Worm (Caenorhabditis elegans): Measurements from ENCODE around the gene Y43E12A.3.

Gene Y43E12A.3

ce11 chrIV:11027560-11027959 is 39.9 kb downstream of the Y43E12A.3 start (continued):
- TF ChIP-seq nhr-237 (tag; optimal IDR thresholded peaks at IDR 0.05) (peak; percentile 73), nhr-76 (tag; optimal IDR thresholded peaks at IDR 0.05) (no peak), ama-1 (optimal IDR thresholded peaks at IDR 0.05) (peak; percentile 65), nhr-71 (tag; optimal IDR thresholded peaks at IDR 0.05) (peak; percentile 95), mef-2 (tag; optimal IDR thresholded peaks at IDR 0.05) (peak; percentile 54), lin-14 (GFP tag; optimal IDR thresholded peaks at IDR 0.05) (peak; percentile 95), snu-23 (GFP tag; optimal IDR thresholded peaks at IDR 0.05) (peak; percentile 96), irx-1 (tag; optimal IDR thresholded peaks at IDR 0.05) (peak; percentile 23), lin-39 (tag; optimal IDR thresholded peaks at IDR 0.05) (no peak), C04F5.9 (tag; optimal IDR thresholded peaks at IDR 0.05) (no peak), nhr-84 (tag; optimal IDR thresholded peaks at IDR 0.05) (no peak), nhr-20 (tag; optimal IDR thresholded peaks at IDR 0.05) (peak; percentile 92), zag-1 (tag; optimal IDR thresholded peaks at IDR 0.05) (no peak), elt-2 (tag; optimal IDR thresholded peaks at IDR 0.05) (peak; percentile 9), vab-15 (tag; optimal IDR thresholded peaks at IDR 0.05) (no peak), pqm-1 (tag; optimal IDR thresholded peaks at IDR 0.05) (no peak), unc-98 (GFP tag; IDR thresholded peaks at IDR 0.05) (no peak), lin-35 (GFP tag; optimal IDR thresholded peaks at IDR 0.05) (peak; percentile 68 to 78), isw-1 (GFP tag; IDR thresholded peaks at IDR 0.05) (no peak), nhr-85 (tag) (peak; percentile 90), aha-1 (tag; optimal IDR thresholded peaks at IDR 0.05) (no peak), egl-27 (tag; optimal IDR thresholded peaks at IDR 0.05) (peak; percentile 46 to 69), ces-1 (GFP tag; optimal IDR thresholded peaks at IDR 0.05) (no peak), fkh-10 (GFP tag; optimal IDR thresholded peaks at IDR 0.05) (no peak), sup-37 (GFP tag; optimal IDR thresholded peaks at IDR 0.05) (no peak), dsc-1 (tag; optimal IDR thresholded peaks at IDR 0.05) (peak; percentile 66), C34B4.2 (tag; optimal IDR thresholded peaks at IDR 0.05) (no peak), pax-3 (tag; optimal IDR thresholded peaks at IDR 0.05) (no peak), mab-9 (GFP tag; IDR thresholded peaks at IDR 0.05) (0 out of 2 replicates have a peak, but pooled peaks have one; percentile 31), lsy-2 (tag; optimal IDR thresholded peaks at IDR 0.05) (peak; percentile 78 to 81), mdl-1 (tag; optimal IDR thresholded peaks at IDR 0.05) (peak in 1 of 2 experiments; percentile 72), zip-4 (GFP tag; optimal IDR thresholded peaks at IDR 0.05) (no peak), grh-1 (GFP tag; IDR thresholded peaks at IDR 0.05) (peak; percentile 56), unc-86 (tag; optimal IDR thresholded peaks at IDR 0.05) (peak; percentile 72), C16A3.4 (tag; optimal IDR thresholded peaks at IDR 0.05) (peak; percentile 69), dpl-1 (GFP tag; optimal IDR thresholded peaks at IDR 0.05) (peak; percentile 45 to 49 (median 47))

ce11 chrIV:11029412-11029811 is 41.7 kb downstream of the Y43E12A.3 start, which contains the start of gene hrg-5:
TSS of gene hrg-5 (minus strand) at chrIV:11029428.
- TF ChIP-seq ceh-88 (GFP tag; IDR thresholded peaks at IDR 0.05) (no peak), nhr-71 (tag; optimal IDR thresholded peaks at IDR 0.05) (no peak)

- no peak for TF ChIP-seq snu-23 (GFP tag; optimal IDR thresholded peaks at IDR 0.05)
- TF ChIP-seq swsn-7 (tag; optimal IDR thresholded peaks at IDR 0.05) = no peak
- TF ChIP-seq nhr-28 (tag; optimal IDR thresholded peaks at IDR 0.05) = no peak
- no peak for TF ChIP-seq alr-1 (tag; optimal IDR thresholded peaks at IDR 0.05; ENCODE audit: borderline replicate concordance)
- no peak for TF ChIP-seq C16A3.4 (tag; optimal IDR thresholded peaks at IDR 0.05)
- TF ChIP-seq C04F5.9 (tag; optimal IDR thresholded peaks at IDR 0.05) = no peak
These were observed 42.4 kb downstream of the Y43E12A.3 start for ce11 chrIV:11030117-11030516.

All from whole organism, L1 larva.